Worm (Caenorhabditis elegans) whole organism, young adult: ENCODE results near the gene usp-46.

ENCODE experiments used
- F33H1.4 ChIP-seq: fragments of 200-800 bp; sonication (Bioruptor generic); IDR thresholded peaks from 2 replicates; pipeline ENCODE4 v1.3.6; 2022; ENCODE audit warnings: missing genetic modification reagents, missing genetic modification characterization, missing compliant biosample characterization
- T07F8.4 ChIP-seq: sonication (generic microtip); optimal IDR thresholded peaks from 2 replicates; lab custom pipeline; 2016; ENCODE audit warnings: mild to moderate bottlenecking, missing genetic modification characterization, moderate library complexity, missing compliant biosample characterization
- ceh-91 ChIP-seq: fragments of 200-800 bp; sonication (Bioruptor generic); IDR thresholded peaks from 2 replicates; pipeline ENCODE4 v1.3.6; 2022; ENCODE audit warnings: missing genetic modification reagents, missing genetic modification characterization, missing compliant biosample characterization
- dpff-1 ChIP-seq: sonication (generic microtip); optimal IDR thresholded peaks from 2 replicates; lab custom pipeline; 2017; ENCODE audit warnings: mild to moderate bottlenecking, missing genetic modification characterization, missing compliant biosample characterization
- efl-1 ChIP-seq: fragments of 150-350 bp; optimal IDR thresholded peaks from 2 replicates; lab custom pipeline; 2014; ENCODE audit warnings: missing biosample characterization, missing genetic modification reagents, missing genetic modification characterization
- nfya-1 ChIP-seq: sonication (generic microtip); optimal IDR thresholded peaks from 2 replicates; lab custom pipeline; 2017; ENCODE audit warnings: antibody characterized with exemption, missing compliant biosample characterization, missing genetic modification characterization, borderline replicate concordance; ENCODE audit not compliant: insufficient read depth
- nhr-120 ChIP-seq: fragments of 200-800 bp; sonication (Bioruptor generic); IDR thresholded peaks from 2 replicates; pipeline ENCODE4 v1.3.6; 2022; ENCODE audit warnings: missing genetic modification characterization, missing compliant biosample characterization
- pha-4 ChIP-seq: fragments of 150-350 bp; sonication (generic microtip); optimal IDR thresholded peaks from 2 replicates; lab custom pipeline; 2014; ENCODE audit warnings: missing biosample characterization, missing genetic modification reagents, missing genetic modification characterization
- sea-2 ChIP-seq: fragments of 200-800 bp; sonication (Bioruptor generic); IDR thresholded peaks from 2 replicates; pipeline ENCODE4 v1.3.6; 2022; ENCODE audit warnings: missing genetic modification characterization, missing compliant biosample characterization
- unc-62 ChIP-seq: fragments of 150-350 bp; optimal IDR thresholded peaks from 2 replicates; lab custom pipeline; 2014; ENCODE audit warnings: missing biosample characterization, missing genetic modification reagents, missing genetic modification characterization
- ztf-22 ChIP-seq: fragments of 200-800 bp; sonication (Bioruptor generic); optimal IDR thresholded peaks from 2 replicates; lab custom pipeline; 2018; ENCODE audit warnings: mild to moderate bottlenecking, missing genetic modification characterization, moderate library complexity, missing compliant biosample characterization

- TF ChIP-seq F33H1.4, result no peak
- no peak for TF ChIP-seq sea-2 (GFP tag; lab: Robert Waterston, UW)
- TF ChIP-seq nfya-1 (tag; lab: Kevin White, UChicago), result no peak
- no peak for TF ChIP-seq ztf-22 (GFP tag; lab: Kevin White, UChicago)
- no peak for TF ChIP-seq ceh-91 (GFP tag; lab: Robert Waterston, UW)
- no peak for TF ChIP-seq T07F8.4 (tag; lab: Kevin White, UChicago)
- TF ChIP-seq unc-62 (GFP tag; lab: Kevin White, UChicago), result no peak
- no peak for TF ChIP-seq nhr-120 (GFP tag; lab: Robert Waterston, UW)
- no peak for TF ChIP-seq efl-1 (GFP tag; lab: Kevin White, UChicago)
- TF ChIP-seq dpff-1 (tag; lab: Kevin White, UChicago), result no peak
- no peak for TF ChIP-seq pha-4 (tag; lab: Kevin White, UChicago)
These were observed 20.0 kb downstream of the usp-46 start, which contains the start of gene srxa-10 for ce11 chrIII:9796448-9796847.
